Fruit fly (Drosophila melanogaster): Measurements from ENCODE around the gene Doa.

dm6 chr3R:28843776-28844610 is 43.9 kb upstream of the Doa start:
- TF ChIP-seq D1 (tag; optimal IDR thresholded peaks at IDR 0.05), result no peak
- no peak for TF ChIP-seq Snoo (tag; optimal IDR thresholded peaks at IDR 0.05)
- TF ChIP-seq EcR (GFP tag; optimal IDR thresholded peaks at IDR 0.05), result no peak
